Worm (Caenorhabditis elegans) whole organism, young adult: ENCODE results near the gene Y41C4A.6.

Experiments
- B0035.1 ChIP-seq: sonication (generic microtip); optimal IDR thresholded peaks from 2 replicates; lab custom pipeline; 2016; ENCODE audit warnings: missing genetic modification characterization, mild to moderate bottlenecking, missing compliant biosample characterization, missing genotype, missing genetic modification reagents
- B0336.3 ChIP-seq: fragments of 200-800 bp; sonication (Bioruptor generic); IDR thresholded peaks from 2 replicates; pipeline ENCODE4 v1.3.6; 2022; ENCODE audit warnings: missing genetic modification characterization, missing compliant biosample characterization
- F49E8.2 ChIP-seq: sonication (generic microtip); optimal IDR thresholded peaks from 3 replicates; lab custom pipeline; 2017; ENCODE audit warnings: missing genetic modification characterization, mild to moderate bottlenecking, missing compliant biosample characterization, antibody characterized with exemption, moderate library complexity; ENCODE audit not compliant: insufficient read depth
- F52B5.7 ChIP-seq: sonication (generic microtip); optimal IDR thresholded peaks from 2 replicates; lab custom pipeline; 2016; ENCODE audit warnings: mild to moderate bottlenecking, missing genetic modification characterization, missing compliant biosample characterization
- F55B11.4 ChIP-seq: sonication (generic microtip); optimal IDR thresholded peaks from 2 replicates; lab custom pipeline; 2016; ENCODE audit warnings: missing compliant biosample characterization, missing genetic modification characterization, borderline replicate concordance; ENCODE audit not compliant: insufficient read depth
- K11D2.4 ChIP-seq: fragments of 200-800 bp; sonication (Bioruptor generic); IDR thresholded peaks from 2 replicates; pipeline ENCODE4 v1.3.6; 2022; ENCODE audit warnings: missing genetic modification reagents, missing genetic modification characterization, missing compliant biosample characterization
- K12H6.12 ChIP-seq: fragments of 200-800 bp; sonication (Bioruptor generic); optimal IDR thresholded peaks from 2 replicates; lab custom pipeline; 2018; ENCODE audit warnings: mild to moderate bottlenecking, missing genetic modification characterization, missing compliant biosample characterization
- Y53F4B.3 ChIP-seq: fragments of 200-800 bp; sonication (Bioruptor generic); IDR thresholded peaks from 2 replicates; pipeline ENCODE4 v1.3.6; 2022; ENCODE audit warnings: missing genetic modification reagents, missing genetic modification characterization, missing compliant biosample characterization
- Y67H2A.10 ChIP-seq: fragments of 200-800 bp; sonication (Bioruptor generic); conservative IDR thresholded peaks from 2 replicates; pipeline ENCODE4 v1.3.6; 2022; ENCODE audit warnings: missing genetic modification reagents, missing genetic modification characterization, missing compliant biosample characterization
- ZK185.1 ChIP-seq: sonication (generic microtip); optimal IDR thresholded peaks from 2 replicates; lab custom pipeline; 2016; ENCODE audit warnings: mild to moderate bottlenecking, missing genetic modification characterization, missing compliant biosample characterization; ENCODE audit not compliant: poor library complexity, severe bottlenecking
- akir-1 ChIP-seq: fragments of 200-800 bp; sonication (Bioruptor generic); optimal IDR thresholded peaks from 2 replicates; lab custom pipeline; 2018; ENCODE audit warnings: mild to moderate bottlenecking, missing genetic modification characterization, moderate library complexity, missing compliant biosample characterization
- aptf-3 ChIP-seq: fragments of 200-800 bp; sonication (Bioruptor generic); IDR thresholded peaks from 2 replicates; pipeline ENCODE4 v1.3.6; 2022; ENCODE audit warnings: missing genetic modification characterization, missing compliant biosample characterization
- attf-3 ChIP-seq: fragments of 200-800 bp; sonication (Bioruptor generic); conservative IDR thresholded peaks from 2 replicates; pipeline ENCODE4 v1.3.6; 2022; ENCODE audit warnings: missing genetic modification reagents, missing genetic modification characterization, missing compliant biosample characterization
- attf-5 ChIP-seq: fragments of 200-800 bp; sonication (Bioruptor generic); optimal IDR thresholded peaks from 2 replicates; lab custom pipeline; 2018; ENCODE audit warnings: mild to moderate bottlenecking, missing genetic modification characterization, missing compliant biosample characterization
- ceh-100 ChIP-seq: fragments of 200-800 bp; sonication (Bioruptor generic); IDR thresholded peaks from 2 replicates; pipeline ENCODE4 v1.3.6; 2022; ENCODE audit warnings: missing genetic modification reagents, missing genetic modification characterization, missing compliant biosample characterization
- ceh-40 ChIP-seq: fragments of 200-800 bp; sonication (Bioruptor generic); IDR thresholded peaks from 2 replicates; pipeline ENCODE4 v1.3.6; 2022; ENCODE audit warnings: missing genetic modification characterization, missing compliant biosample characterization
- ceh-91 ChIP-seq: fragments of 200-800 bp; sonication (Bioruptor generic); IDR thresholded peaks from 2 replicates; pipeline ENCODE4 v1.3.6; 2022; ENCODE audit warnings: missing genetic modification reagents, missing genetic modification characterization, missing compliant biosample characterization
- dpl-1 ChIP-seq: fragments of 150-350 bp; optimal IDR thresholded peaks from 2 replicates; lab custom pipeline; 2014; ENCODE audit warnings: missing biosample characterization, missing genetic modification reagents, missing genetic modification characterization
- egl-18 ChIP-seq: fragments of 200-800 bp; sonication (Bioruptor generic); IDR thresholded peaks from 2 replicates; pipeline ENCODE4 v1.3.6; 2022; ENCODE audit warnings: missing genetic modification reagents, missing genetic modification characterization, missing compliant biosample characterization
- fkh-3 ChIP-seq: sonication (generic microtip); optimal IDR thresholded peaks from 2 replicates; lab custom pipeline; 2016; ENCODE audit warnings: mild to moderate bottlenecking, missing genetic modification characterization, missing compliant biosample characterization
- gei-17 ChIP-seq: fragments of 200-800 bp; sonication (Bioruptor generic); optimal IDR thresholded peaks from 2 replicates; lab custom pipeline; 2018; ENCODE audit warnings: mild to moderate bottlenecking, missing genetic modification characterization, missing compliant biosample characterization
- him-1 ChIP-seq: sonication (generic microtip); optimal IDR thresholded peaks from 2 replicates; lab custom pipeline; 2016; ENCODE audit warnings: missing genotype, missing genetic modification reagents, missing genetic modification characterization, missing compliant biosample characterization
- hlh-12 ChIP-seq: sonication (generic microtip); optimal IDR thresholded peaks from 2 replicates; lab custom pipeline; 2016; ENCODE audit warnings: missing genetic modification characterization, missing compliant biosample characterization
- hmg-1.2 ChIP-seq: fragments of 200-800 bp; sonication (Bioruptor generic); IDR thresholded peaks from 2 replicates; pipeline ENCODE4 v1.3.6; 2022; ENCODE audit warnings: missing genetic modification reagents, missing genetic modification characterization, missing compliant biosample characterization
- hmg-20 ChIP-seq: fragments of 200-800 bp; sonication (Bioruptor generic); IDR thresholded peaks from 2 replicates; pipeline ENCODE4 v1.3.6; 2022; ENCODE audit warnings: missing genetic modification reagents, missing genetic modification characterization, missing compliant biosample characterization
- let-607 ChIP-seq, 2 experiments: fragments of 200-800 bp in 1 of 2; sonication (Bioruptor generic) in 1 of 2; sonication (generic microtip) in 1 of 2; optimal IDR thresholded peaks; 2 replicates each; lab custom pipeline; 2016 to 2018; ENCODE audit warnings: mild to moderate bottlenecking in 2 of 2, missing compliant biosample characterization in 2 of 2, missing genetic modification characterization in 2 of 2, moderate library complexity in 2 of 2, missing genotype in 1 of 2
- lir-1 ChIP-seq: fragments of 200-800 bp; sonication (Bioruptor generic); conservative IDR thresholded peaks from 2 replicates; pipeline ENCODE4 v1.3.6; 2022; ENCODE audit warnings: missing genetic modification reagents, missing genetic modification characterization, missing compliant biosample characterization
- lsl-1 ChIP-seq: fragments of 200-800 bp; sonication (Bioruptor generic); optimal IDR thresholded peaks from 2 replicates; lab custom pipeline; 2018; ENCODE audit warnings: mild to moderate bottlenecking, missing genetic modification characterization, moderate library complexity, missing compliant biosample characterization
- madf-3 ChIP-seq: fragments of 200-800 bp; sonication (Bioruptor generic); IDR thresholded peaks from 2 replicates; pipeline ENCODE4 v1.3.6; 2022; ENCODE audit warnings: missing genetic modification reagents, missing genetic modification characterization, missing compliant biosample characterization
- madf-6 ChIP-seq: fragments of 200-800 bp; sonication (Bioruptor generic); IDR thresholded peaks from 2 replicates; pipeline ENCODE4 v1.3.6; 2022; ENCODE audit warnings: missing genetic modification reagents, missing genetic modification characterization, missing compliant biosample characterization
- nfya-1 ChIP-seq: sonication (generic microtip); optimal IDR thresholded peaks from 2 replicates; lab custom pipeline; 2017; ENCODE audit warnings: antibody characterized with exemption, missing compliant biosample characterization, missing genetic modification characterization, borderline replicate concordance; ENCODE audit not compliant: insufficient read depth
- nhr-120 ChIP-seq: fragments of 200-800 bp; sonication (Bioruptor generic); IDR thresholded peaks from 2 replicates; pipeline ENCODE4 v1.3.6; 2022; ENCODE audit warnings: missing genetic modification characterization, missing compliant biosample characterization
- nhr-179 ChIP-seq: sonication (generic microtip); optimal IDR thresholded peaks from 2 replicates; lab custom pipeline; 2016; ENCODE audit warnings: mild to moderate bottlenecking, missing genetic modification characterization, missing compliant biosample characterization
- nhr-27 ChIP-seq: fragments of 200-800 bp; sonication (Bioruptor generic); optimal IDR thresholded peaks from 2 replicates; lab custom pipeline; 2018; ENCODE audit warnings: mild to moderate bottlenecking, missing genetic modification characterization, moderate library complexity, missing compliant biosample characterization
- rpc-1 ChIP-seq, 2 experiments: fragments of 150-350 bp in 1 of 2; sonication (generic microtip) in 1 of 2; optimal IDR thresholded peaks; 2 replicates each; lab custom pipeline; 2014 to 2018; ENCODE audit warnings: missing biosample characterization in 1 of 2, missing genetic modification characterization in 1 of 2, missing genetic modification reagents in 1 of 2, missing genotype in 1 of 2
- sea-2 ChIP-seq: fragments of 200-800 bp; sonication (Bioruptor generic); IDR thresholded peaks from 2 replicates; pipeline ENCODE4 v1.3.6; 2022; ENCODE audit warnings: missing genetic modification characterization, missing compliant biosample characterization
- snpc-1.3 ChIP-seq: sonication (generic microtip); optimal IDR thresholded peaks from 2 replicates; lab custom pipeline; 2017; ENCODE audit warnings: missing genetic modification characterization, mild to moderate bottlenecking, missing compliant biosample characterization, antibody characterized with exemption, moderate library complexity, missing genotype, missing genetic modification reagents; ENCODE audit not compliant: insufficient read depth
- snpc-3.4 ChIP-seq: sonication (generic microtip); optimal IDR thresholded peaks from 2 replicates; lab custom pipeline; 2017; ENCODE audit warnings: missing genetic modification characterization, mild to moderate bottlenecking, missing compliant biosample characterization, antibody characterized with exemption, moderate library complexity, missing genotype, missing genetic modification reagents
- somi-1 ChIP-seq: fragments of 200-800 bp; sonication (Bioruptor generic); optimal IDR thresholded peaks from 2 replicates; lab custom pipeline; 2018; ENCODE audit warnings: mild to moderate bottlenecking, missing genetic modification characterization, missing compliant biosample characterization
- sptf-2 ChIP-seq: fragments of 200-800 bp; sonication (Bioruptor generic); optimal IDR thresholded peaks from 2 replicates; lab custom pipeline; 2018; ENCODE audit warnings: mild to moderate bottlenecking, missing genetic modification characterization, missing compliant biosample characterization
- unc-130 ChIP-seq: sonication (generic microtip); optimal IDR thresholded peaks from 2 replicates; lab custom pipeline; 2016; ENCODE audit warnings: missing genetic modification reagents, missing genetic modification characterization, missing compliant biosample characterization
- unc-62 ChIP-seq: fragments of 150-350 bp; optimal IDR thresholded peaks from 2 replicates; lab custom pipeline; 2014; ENCODE audit warnings: missing biosample characterization, missing genetic modification reagents, missing genetic modification characterization
- ztf-28 ChIP-seq: fragments of 200-800 bp; sonication (Bioruptor generic); IDR thresholded peaks from 2 replicates; pipeline ENCODE4 v1.3.6; 2022; ENCODE audit warnings: missing genetic modification reagents, missing genetic modification characterization, missing compliant biosample characterization
- ztf-6 ChIP-seq: fragments of 200-800 bp; sonication (Bioruptor generic); IDR thresholded peaks from 2 replicates; pipeline ENCODE4 v1.3.6; 2022; ENCODE audit warnings: missing genetic modification reagents, missing genetic modification characterization, missing compliant biosample characterization

Gene Y41C4A.6

ce11 chrIII:11689303-11689702 lies 7.1 kb upstream of the Y41C4A.6 start (continued):
- TF ChIP-seq ceh-91 (GFP tag; lab: Robert Waterston, UW) (no peak), unc-130 (GFP tag; lab: Kevin White, UChicago) (no peak), unc-62 (GFP tag; lab: Kevin White, UChicago) (no peak), snpc-1.3 (tag; lab: Kevin White, UChicago) (no peak), him-1 (tag; lab: Kevin White, UChicago) (no peak), B0336.3 (GFP tag; lab: Robert Waterston, UW) (0 out of 2 replicates have a peak, but pooled peaks have one; percentile 14), rpc-1 (optimal IDR thresholded peaks at IDR 0.05; lab: Kevin White, UChicago) (no peak), rpc-1 (tag; optimal IDR thresholded peaks at IDR 0.05; lab: Kevin White, UChicago) (no peak), ztf-6 (GFP tag; lab: Robert Waterston, UW) (no peak), ZK185.1 (tag; lab: Kevin White, UChicago) (peak; percentile 27), snpc-3.4 (tag; lab: Kevin White, UChicago) (no peak), hmg-1.2 (GFP tag; lab: Robert Waterston, UW) (peak; percentile 49; the same call in 1 of the 2 replicates), madf-6 (no peak), hmg-20 (GFP tag; lab: Robert Waterston, UW) (no peak), dpl-1 (GFP tag; lab: Kevin White, UChicago) (no peak), aptf-3 (GFP tag; lab: Robert Waterston, UW) (no peak), sptf-2 (GFP tag; lab: Kevin White, UChicago) (no peak), attf-3 (GFP tag; lab: Robert Waterston, UW) (no peak), ceh-40 (GFP tag; lab: Robert Waterston, UW) (no peak), K12H6.12 (no peak), F52B5.7 (no peak), lir-1 (no peak), lsl-1 (GFP tag; lab: Kevin White, UChicago) (no peak), F55B11.4 (no peak), nhr-179 (no peak), F49E8.2 (tag; lab: Kevin White, UChicago) (no peak), attf-5 (GFP tag; lab: Kevin White, UChicago) (peak; percentile 59), K11D2.4 (GFP tag; lab: Robert Waterston, UW) (peak; percentile 36; the same call in 1 of the 2 replicates)

DNA sequence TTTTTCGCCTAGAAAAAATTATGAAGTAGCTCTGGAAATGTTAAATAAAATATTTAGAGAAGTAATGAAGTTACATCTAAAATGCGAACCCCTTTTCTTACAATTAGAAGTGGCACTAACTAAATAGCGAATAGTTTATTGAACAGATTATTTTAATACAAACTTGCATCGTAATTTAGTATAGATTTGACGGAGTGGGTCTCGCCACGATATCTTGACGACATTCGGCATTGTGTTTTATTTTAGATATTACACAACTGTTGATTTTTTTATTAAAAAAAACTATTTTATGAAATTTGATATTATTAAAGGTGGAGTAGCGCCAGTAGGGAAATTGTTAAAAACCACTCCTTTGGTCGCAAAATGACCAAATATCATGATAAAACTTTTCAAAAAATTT lies 6.5 kb upstream of the Y41C4A.6 start:
- TF ChIP-seq B0336.3 (GFP tag; lab: Robert Waterston, UW) (no peak), nhr-27 (tag; lab: Kevin White, UChicago) (no peak), sptf-2 (GFP tag; lab: Kevin White, UChicago) (no peak), egl-18 (no peak), akir-1 (no peak), nfya-1 (tag; lab: Kevin White, UChicago) (no peak), B0035.1 (tag; lab: Kevin White, UChicago) (no peak)

DNA sequence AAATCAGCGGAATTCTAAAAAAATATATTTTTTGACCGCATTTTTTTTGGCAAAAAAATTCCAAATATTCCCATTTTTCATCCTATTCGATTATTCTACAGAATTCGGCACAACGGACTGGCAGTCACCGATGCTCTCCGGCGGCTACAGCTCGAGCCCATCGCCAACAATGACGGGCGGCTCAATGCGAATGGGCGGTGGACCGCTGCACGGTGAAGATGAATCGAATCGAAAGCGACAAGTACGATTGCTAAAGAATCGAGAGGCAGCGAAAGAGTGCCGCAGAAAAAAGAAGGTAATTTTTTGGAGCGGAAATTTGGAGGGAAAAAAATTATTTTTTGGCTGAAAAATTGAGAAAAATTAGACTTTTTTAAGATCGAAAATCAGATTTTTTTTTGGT lies 4.0 kb upstream of the Y41C4A.6 start:
- TF ChIP-seq sea-2 (GFP tag; lab: Robert Waterston, UW) (no peak), Y67H2A.10 (GFP tag; lab: Robert Waterston, UW) (no peak), aptf-3 (GFP tag; lab: Robert Waterston, UW) (no peak), madf-6 (no peak), F55B11.4 (no peak), unc-130 (GFP tag; lab: Kevin White, UChicago) (no peak), B0336.3 (GFP tag; lab: Robert Waterston, UW) (peak; percentile 22; the same call in 1 of the 2 replicates), him-1 (tag; lab: Kevin White, UChicago) (no peak), fkh-3 (no peak), F52B5.7 (peak; percentile 30), Y53F4B.3 (no peak), K12H6.12 (no peak), ceh-100 (GFP tag; lab: Robert Waterston, UW) (no peak), nhr-120 (no peak), madf-3 (GFP tag; lab: Robert Waterston, UW) (no peak), gei-17 (GFP tag; lab: Kevin White, UChicago) (no peak), hlh-12 (tag; lab: Kevin White, UChicago) (no peak), somi-1 (GFP tag; lab: Kevin White, UChicago) (peak; percentile 12), unc-62 (GFP tag; lab: Kevin White, UChicago) (no peak), ztf-28 (GFP tag; lab: Robert Waterston, UW) (no peak), let-607 (tag; optimal IDR thresholded peaks at IDR 0.05; lab: Kevin White, UChicago) (no peak)
